Worm (Caenorhabditis elegans) whole organism, L1 larva: ENCODE measurements around the gene ets-5.

Experiments
- C04F5.9 ChIP-seq: sonication (generic microtip); optimal IDR thresholded peaks from 2 replicates; lab custom pipeline; 2016; ENCODE audit warnings: missing genetic modification characterization, missing compliant biosample characterization
- C16A3.4 ChIP-seq: fragments of 150-350 bp; optimal IDR thresholded peaks from 2 replicates; lab custom pipeline; 2014; ENCODE audit warnings: missing biosample characterization, missing genetic modification characterization
- C34B4.2 ChIP-seq: sonication (generic microtip); optimal IDR thresholded peaks from 2 replicates; lab custom pipeline; 2017; ENCODE audit warnings: mild to moderate bottlenecking, missing genetic modification characterization, missing compliant biosample characterization
- F16B12.6 ChIP-seq: fragments of 150-350 bp; optimal IDR thresholded peaks from 2 replicates; lab custom pipeline; 2014; ENCODE audit warnings: missing biosample characterization, missing genetic modification characterization
- Y116A8C.19 ChIP-seq: sonication (generic microtip); optimal IDR thresholded peaks from 2 replicates; lab custom pipeline; 2016; ENCODE audit warnings: missing compliant biosample characterization, missing genetic modification characterization, borderline replicate concordance
- aly-2 ChIP-seq: fragments of 150-350 bp; optimal IDR thresholded peaks from 2 replicates; lab custom pipeline; 2014; ENCODE audit warnings: missing biosample characterization, missing genetic modification characterization
- ama-1 ChIP-seq: fragments of 150-350 bp; optimal IDR thresholded peaks from 2 replicates; lab custom pipeline; 2014
- blmp-1 ChIP-seq: fragments of 150-350 bp; optimal IDR thresholded peaks from 2 replicates; lab custom pipeline; 2014; ENCODE audit warnings: missing biosample characterization, missing genetic modification characterization
- ceh-63 ChIP-seq: fragments of 200-800 bp; sonication (Bioruptor generic); optimal IDR thresholded peaks from 2 replicates; lab custom pipeline; 2018; ENCODE audit warnings: mild to moderate bottlenecking, missing genetic modification characterization, missing compliant biosample characterization
- ceh-82 ChIP-seq, 3 experiments: fragments of 150-350 bp in 1 of 3; sonication (generic microtip) in 2 of 3; optimal IDR thresholded peaks; 2 replicates each; lab custom pipeline; 2014 to 2017; ENCODE audit warnings: missing biosample characterization in 3 of 3, missing genetic modification characterization in 3 of 3
- ceh-88 ChIP-seq: fragments of 200-800 bp; sonication (Bioruptor generic); IDR thresholded peaks from 2 replicates; pipeline ENCODE4 v1.3.6; 2022; ENCODE audit warnings: missing genetic modification characterization, missing compliant biosample characterization
- ceh-90 ChIP-seq: sonication (generic microtip); optimal IDR thresholded peaks from 2 replicates; lab custom pipeline; 2016; ENCODE audit warnings: missing genetic modification characterization, missing compliant biosample characterization
- dpl-1 ChIP-seq, 3 experiments: fragments of 150-350 bp in 2 of 3; sonication (generic microtip) in 1 of 3; optimal IDR thresholded peaks; 2 replicates each; lab custom pipeline; 2014 to 2017; ENCODE audit warnings: missing biosample characterization in 3 of 3, missing genetic modification characterization in 3 of 3, missing genetic modification reagents in 3 of 3
- dsc-1 ChIP-seq: sonication (generic microtip); optimal IDR thresholded peaks from 2 replicates; lab custom pipeline; 2016; ENCODE audit warnings: mild to moderate bottlenecking, missing genetic modification characterization, missing compliant biosample characterization
- efl-1 ChIP-seq, 4 experiments: fragments of 150-350 bp; optimal IDR thresholded peaks in 3 of 4; peaks in 1 of 4; 1 replicate in 1 of 4; 2 replicates in 3 of 4; lab custom pipeline; 2014; ENCODE audit warnings: missing biosample characterization in 2 of 4, missing genetic modification characterization in 2 of 4, missing genetic modification reagents in 2 of 4
- egl-27 ChIP-seq, 2 experiments: fragments of 150-350 bp in 1 of 2; sonication (generic microtip); optimal IDR thresholded peaks; 3 replicates each; lab custom pipeline; 2017 to 2018; ENCODE audit warnings: missing biosample characterization in 2 of 2, missing genetic modification characterization in 2 of 2, missing genetic modification reagents in 2 of 2
- elt-3 ChIP-seq, 6 experiments: fragments of 150-350 bp in 1 of 6; sonication (generic microtip); optimal IDR thresholded peaks; 2 replicates each; lab custom pipeline; 2017 to 2018; ENCODE audit warnings: missing biosample characterization in 6 of 6, missing genetic modification characterization in 6 of 6, inconsistent platforms in 1 of 6
- fkh-10 ChIP-seq: sonication (generic microtip); optimal IDR thresholded peaks from 2 replicates; lab custom pipeline; 2017; ENCODE audit warnings: missing biosample characterization, missing genetic modification reagents, missing genetic modification characterization
- fkh-8 ChIP-seq: sonication (generic microtip); optimal IDR thresholded peaks from 2 replicates; lab custom pipeline; 2016; ENCODE audit warnings: mild to moderate bottlenecking, missing genetic modification characterization, missing compliant biosample characterization
- isw-1 ChIP-seq: fragments of 200-800 bp; sonication (Bioruptor generic); IDR thresholded peaks from 2 replicates; pipeline ENCODE4 v1.3.6; 2022; ENCODE audit warnings: missing genetic modification characterization, missing compliant biosample characterization
- lin-14 ChIP-seq: fragments of 200-800 bp; sonication (Bioruptor generic); optimal IDR thresholded peaks from 2 replicates; lab custom pipeline; 2018; ENCODE audit warnings: mild to moderate bottlenecking, missing genetic modification characterization, moderate library complexity, missing compliant biosample characterization
- lin-15B ChIP-seq: fragments of 150-350 bp; sonication (generic microtip); optimal IDR thresholded peaks from 3 replicates; lab custom pipeline; 2014; ENCODE audit warnings: missing biosample characterization, missing genetic modification characterization
- lin-35 ChIP-seq, 2 experiments: fragments of 150-350 bp; optimal IDR thresholded peaks; 2 replicates each; lab custom pipeline; 2014; ENCODE audit warnings: missing biosample characterization in 2 of 2, missing genetic modification characterization in 2 of 2, missing genetic modification reagents in 2 of 2
- lin-39 ChIP-seq: fragments of 150-350 bp; optimal IDR thresholded peaks from 2 replicates; lab custom pipeline; 2014; ENCODE audit warnings: missing biosample characterization, missing genetic modification reagents, missing genetic modification characterization
- lir-3 ChIP-seq: sonication (generic microtip); optimal IDR thresholded peaks from 2 replicates; lab custom pipeline; 2016; ENCODE audit warnings: mild to moderate bottlenecking, missing genetic modification characterization, moderate library complexity, missing compliant biosample characterization; ENCODE audit not compliant: poor library complexity
- mep-1 ChIP-seq: fragments of 150-350 bp; optimal IDR thresholded peaks from 2 replicates; lab custom pipeline; 2014; ENCODE audit warnings: missing biosample characterization, missing genetic modification characterization
- nhr-12 ChIP-seq: sonication (generic microtip); optimal IDR thresholded peaks from 2 replicates; lab custom pipeline; 2017; ENCODE audit warnings: missing biosample characterization, missing genetic modification characterization
- nhr-19 ChIP-seq: fragments of 200-800 bp; sonication (Bioruptor generic); conservative IDR thresholded peaks from 2 replicates; pipeline ENCODE4 v1.3.6; 2022; ENCODE audit warnings: missing genetic modification characterization, missing compliant biosample characterization
- nhr-20 ChIP-seq: sonication (generic microtip); optimal IDR thresholded peaks from 2 replicates; lab custom pipeline; 2016; ENCODE audit warnings: mild to moderate bottlenecking, missing genetic modification characterization, missing compliant biosample characterization
- nhr-28 ChIP-seq: fragments of 150-350 bp; optimal IDR thresholded peaks from 2 replicates; lab custom pipeline; 2014; ENCODE audit warnings: missing biosample characterization, missing genetic modification characterization
- nhr-71 ChIP-seq: sonication (generic microtip); optimal IDR thresholded peaks from 2 replicates; lab custom pipeline; 2016; ENCODE audit warnings: mild to moderate bottlenecking, missing genetic modification characterization, moderate library complexity, missing compliant biosample characterization
- nhr-77 ChIP-seq: fragments of 150-350 bp; optimal IDR thresholded peaks from 2 replicates; lab custom pipeline; 2014; ENCODE audit warnings: missing biosample characterization, missing genetic modification characterization
- nhr-85 ChIP-seq: sonication (generic microtip); peaks from one replicate; lab custom pipeline; 2016; ENCODE audit warnings: missing genetic modification characterization, inconsistent platforms, missing compliant biosample characterization
- nhr-90 ChIP-seq: sonication (generic microtip); optimal IDR thresholded peaks from 2 replicates; lab custom pipeline; 2016; ENCODE audit warnings: mild to moderate bottlenecking, missing genetic modification characterization, missing compliant biosample characterization; ENCODE audit not compliant: poor library complexity
- pax-3 ChIP-seq: fragments of 200-800 bp; sonication (Bioruptor generic); optimal IDR thresholded peaks from 2 replicates; lab custom pipeline; 2018; ENCODE audit warnings: mild to moderate bottlenecking, missing genetic modification characterization, moderate library complexity, missing compliant biosample characterization
- pqm-1 ChIP-seq: sonication (generic microtip); optimal IDR thresholded peaks from 3 replicates; lab custom pipeline; 2017; ENCODE audit warnings: missing biosample characterization, missing genetic modification characterization
- rnt-1 ChIP-seq: sonication (generic microtip); optimal IDR thresholded peaks from 2 replicates; lab custom pipeline; 2016; ENCODE audit warnings: mild to moderate bottlenecking, missing genetic modification characterization, moderate library complexity, missing compliant biosample characterization
- skn-1 ChIP-seq: fragments of 150-350 bp; optimal IDR thresholded peaks from 2 replicates; lab custom pipeline; 2014; ENCODE audit warnings: missing biosample characterization, missing genetic modification characterization
- sox-4 ChIP-seq: sonication (generic microtip); optimal IDR thresholded peaks from 2 replicates; lab custom pipeline; 2016; ENCODE audit warnings: missing genetic modification characterization, missing compliant biosample characterization
- sup-37 ChIP-seq: fragments of 200-800 bp; sonication (Bioruptor generic); optimal IDR thresholded peaks from 2 replicates; lab custom pipeline; 2018; ENCODE audit warnings: mild to moderate bottlenecking, missing genetic modification characterization, missing compliant biosample characterization
- tlp-1 ChIP-seq: fragments of 150-350 bp; optimal IDR thresholded peaks from 2 replicates; lab custom pipeline; 2014; ENCODE audit warnings: missing biosample characterization, missing genetic modification characterization
- unc-130 ChIP-seq: fragments of 150-350 bp; optimal IDR thresholded peaks from 2 replicates; lab custom pipeline; 2017; ENCODE audit warnings: missing biosample characterization, missing genetic modification characterization, inconsistent platforms
- unc-30 ChIP-seq: sonication (generic microtip); optimal IDR thresholded peaks from 2 replicates; lab custom pipeline; 2017; ENCODE audit warnings: missing biosample characterization, missing genetic modification characterization
- unc-62 ChIP-seq: fragments of 150-350 bp; optimal IDR thresholded peaks from 2 replicates; lab custom pipeline; 2014; ENCODE audit warnings: missing biosample characterization, missing genetic modification reagents, missing genetic modification characterization
- unc-86 ChIP-seq: sonication (generic microtip); optimal IDR thresholded peaks from 2 replicates; lab custom pipeline; 2016; ENCODE audit warnings: missing genetic modification characterization, missing compliant biosample characterization
- unc-98 ChIP-seq: fragments of 200-800 bp; sonication (Bioruptor generic); IDR thresholded peaks from 2 replicates; pipeline ENCODE4 v1.3.6; 2022; ENCODE audit warnings: missing genetic modification characterization, missing compliant biosample characterization
- xbp-1 ChIP-seq: sonication (generic microtip); optimal IDR thresholded peaks from 2 replicates; lab custom pipeline; 2016; ENCODE audit warnings: missing genetic modification characterization, missing compliant biosample characterization
- zip-4 ChIP-seq: fragments of 200-800 bp; sonication (Bioruptor generic); optimal IDR thresholded peaks from 2 replicates; lab custom pipeline; 2018; ENCODE audit warnings: mild to moderate bottlenecking, missing genetic modification characterization, moderate library complexity, missing compliant biosample characterization
- ztf-11 ChIP-seq, 2 experiments: sonication (generic microtip); optimal IDR thresholded peaks; 2 replicates each; lab custom pipeline; 2016 to 2017; ENCODE audit warnings: missing genetic modification characterization in 2 of 2, missing biosample characterization in 1 of 2, missing compliant biosample characterization in 1 of 2

The ets-5 gene

ce11 chrX:5122369-5122768 is 38.0 kb upstream of the ets-5 start:
- TF ChIP-seq dpl-1 (GFP tag; optimal IDR thresholded peaks at IDR 0.05; lab: Kevin White, UChicago) (no peak), lin-35 (GFP tag; optimal IDR thresholded peaks at IDR 0.05; lab: Kevin White, UChicago) (no peak), Y116A8C.19 (tag; lab: Kevin White, UChicago) (no peak), C04F5.9 (tag; lab: Kevin White, UChicago) (no peak), elt-3 (tag; optimal IDR thresholded peaks at IDR 0.05; lab: Kevin White, UChicago) (peak in 1 of 6 experiments; percentile 80), blmp-1 (tag; lab: Kevin White, UChicago) (peak; percentile 51), sup-37 (GFP tag; lab: Kevin White, UChicago) (no peak), nhr-85 (tag; lab: Kevin White, UChicago) (peak; percentile 73), pqm-1 (no peak), isw-1 (GFP tag; lab: Robert Waterston, UW) (no peak), ceh-88 (GFP tag; lab: Robert Waterston, UW) (no peak), efl-1 (optimal IDR thresholded peaks at IDR 0.05; lab: Kevin White, UChicago) (no peak), efl-1 (GFP tag; optimal IDR thresholded peaks at IDR 0.05 in 1 of 2; lab: Kevin White, UChicago) (no peak), lin-15B (tag; lab: Kevin White, UChicago) (no peak), nhr-71 (no peak), tlp-1 (tag; lab: Kevin White, UChicago) (no peak), rnt-1 (tag; lab: Kevin White, UChicago) (no peak), unc-130 (tag; lab: Kevin White, UChicago) (peak; percentile 2), pax-3 (tag; lab: Kevin White, UChicago) (no peak), lin-14 (GFP tag; lab: Kevin White, UChicago) (peak; percentile 13)

ce11 chrX:5121789-5122188 is 37.5 kb upstream of the ets-5 start:
- TF ChIP-seq nhr-90 (no peak), ceh-63 (GFP tag; lab: Kevin White, UChicago) (no peak), lin-35 (GFP tag; optimal IDR thresholded peaks at IDR 0.05; lab: Kevin White, UChicago) (peak in 1 of 2 experiments; percentile 9), rnt-1 (tag; lab: Kevin White, UChicago) (no peak), efl-1 (optimal IDR thresholded peaks at IDR 0.05; lab: Kevin White, UChicago) (no peak), efl-1 (GFP tag; optimal IDR thresholded peaks at IDR 0.05 in 1 of 2; lab: Kevin White, UChicago) (no peak), pqm-1 (no peak), unc-62 (no peak), unc-86 (tag; lab: Kevin White, UChicago) (peak; percentile 64), fkh-8 (tag; lab: Kevin White, UChicago) (peak; percentile 76), ceh-88 (GFP tag; lab: Robert Waterston, UW) (no peak), aly-2 (tag; lab: Kevin White, UChicago) (no peak), blmp-1 (tag; lab: Kevin White, UChicago) (no peak), egl-27 (tag; optimal IDR thresholded peaks at IDR 0.05; lab: Kevin White, UChicago) (no peak), ceh-82 (tag; optimal IDR thresholded peaks at IDR 0.05; lab: Kevin White, UChicago) (peak; percentile 10 to 56 (median 10)), dpl-1 (GFP tag; optimal IDR thresholded peaks at IDR 0.05; lab: Kevin White, UChicago) (no peak), nhr-85 (tag; lab: Kevin White, UChicago) (peak; percentile 55), nhr-12 (no peak), nhr-20 (no peak), C16A3.4 (tag; lab: Kevin White, UChicago) (no peak), nhr-77 (tag; lab: Kevin White, UChicago) (no peak), sox-4 (tag; lab: Kevin White, UChicago) (no peak), unc-30 (tag; lab: Kevin White, UChicago) (no peak), C34B4.2 (no peak), ama-1 (lab: Kevin White, UChicago) (no peak), nhr-71 (peak; percentile 33), unc-98 (no peak), skn-1 (peak; percentile 3), dsc-1 (tag; lab: Kevin White, UChicago) (peak; percentile 36), Y116A8C.19 (tag; lab: Kevin White, UChicago) (no peak), zip-4 (GFP tag; lab: Kevin White, UChicago) (no peak), lir-3 (no peak), nhr-19 (GFP tag; lab: Robert Waterston, UW) (0 out of 2 replicates have a peak, but pooled peaks have one; percentile 11), lin-39 (tag; lab: Kevin White, UChicago) (no peak), nhr-28 (tag; lab: Kevin White, UChicago) (no peak), ztf-11 (tag; optimal IDR thresholded peaks at IDR 0.05; lab: Kevin White, UChicago) (no peak), F16B12.6 (tag; lab: Kevin White, UChicago) (no peak), ceh-90 (tag; lab: Kevin White, UChicago) (no peak), xbp-1 (tag; lab: Kevin White, UChicago) (peak; percentile 10), mep-1 (peak; percentile 11), fkh-10 (peak; percentile 45)
